Worm (Caenorhabditis elegans) whole organism, dauer: Measurements from ENCODE around the gene F53A9.1.
"Not testable (repeated sequence)": the region's sequence is repeated elsewhere in the genome, so short reads cannot be mapped to it uniquely, and the experiment has no call there.

ENCODE experiments used
- unc-62 ChIP-seq: sonication (generic microtip); optimal IDR thresholded peaks from 2 replicates; lab custom pipeline; 2017; ENCODE audit warnings: missing biosample characterization, missing genetic modification reagents, missing genetic modification characterization

Gene F53A9.1

ce11 chrX:8714845-8715244 is 3.5 kb downstream of the F53A9.1 start:
- no peak for TF ChIP-seq unc-62

- TF ChIP-seq unc-62 = no peak
These were observed 5.4 kb downstream of the F53A9.1 start, which contains the start of gene F53A9.7 for ce11 chrX:8716822-8717221. F53A9.7 (minus strand) TSS chrX:8716922.

- TF ChIP-seq unc-62 = no peak
These were observed 6.8 kb downstream of the F53A9.1 start for ce11 chrX:8718153-8718552.

- TF ChIP-seq unc-62 = no peak
These were observed 7.5 kb downstream of the F53A9.1 start, which contains the start of gene F53A9.8 for ce11 chrX:8718856-8719255. F53A9.8 (minus strand) TSS chrX:8718904.

- no peak for TF ChIP-seq unc-62
These were observed 8.5 kb downstream of the F53A9.1 start for ce11 chrX:8719888-8720287.

- no peak for TF ChIP-seq unc-62
These were observed 9.3 kb downstream of the F53A9.1 start, which contains the start of gene F53A9.9 for ce11 chrX:8720658-8721057. F53A9.9 (minus strand) TSS chrX:8720758.

- TF ChIP-seq unc-62 = no peak
These were observed 9.9 kb downstream of the F53A9.1 start for ce11 chrX:8721273-8721672.

ce11 chrX:8723127-8723600 is 11.8 kb downstream of the F53A9.1 start, which contains the start of gene tnt-2:
tnt-2 (minus strand) TSS chrX:8723550.
- no peak for TF ChIP-seq unc-62

- no peak for TF ChIP-seq unc-62
These were observed 12.4 kb downstream of the F53A9.1 start for ce11 chrX:8723840-8724239.

ce11 chrX:8727306-8727705 is 15.9 kb downstream of the F53A9.1 start, which contains the start of gene EGAP4.1:
EGAP4.1 (minus strand) TSS chrX:8727406.
- no peak for TF ChIP-seq unc-62

- TF ChIP-seq unc-62 = not testable (repeated sequence)
These were observed 20.4 kb downstream of the F53A9.1 start, which contains the start of gene M02D8.6 for ce11 chrX:8731822-8732221. M02D8.6 (minus strand) TSS chrX:8731922.

ce11 chrX:8736965-8737464 is 25.6 kb downstream of the F53A9.1 start, which contains the start of gene M02D8.3:
M02D8.3 (minus strand) TSS chrX:8737015.
- TF ChIP-seq unc-62 = no peak

- no peak for TF ChIP-seq unc-62
These were observed 26.4 kb downstream of the F53A9.1 start for ce11 chrX:8737801-8738200.

- TF ChIP-seq unc-62 = no peak
These were observed 28.0 kb downstream of the F53A9.1 start, which contains the start of gene M02D8.2 for ce11 chrX:8739373-8739772. M02D8.2 (plus strand) TSS chrX:8739673.

- TF ChIP-seq unc-62 = no peak
These were observed 30.3 kb downstream of the F53A9.1 start for ce11 chrX:8741629-8742170.

ce11 chrX:8742896-8743295 is 31.5 kb downstream of the F53A9.1 start, which contains the start of gene M02D8.7:
M02D8.7 (minus strand) TSS chrX:8742996.
- TF ChIP-seq unc-62 = no peak

ce11 chrX:8744192-8744985 is 33.0 kb downstream of the F53A9.1 start:
- TF ChIP-seq unc-62 = no peak
